Fruit fly (Drosophila melanogaster) whole organism, embryonic: Measurements from ENCODE around the gene glob3.

Source experiments
- Bdp1 ChIP-seq: fragments of 200-800 bp; sonication (Bioruptor generic); optimal IDR thresholded peaks from 3 replicates; lab custom pipeline; 2016; ENCODE audit warnings: missing biosample characterization, missing genetic modification characterization
- CG10209 ChIP-seq: fragments of 200-800 bp; sonication (Bioruptor generic); optimal IDR thresholded peaks from 3 replicates; lab custom pipeline; 2017; ENCODE audit warnings: missing biosample characterization, mild to moderate bottlenecking, missing genetic modification characterization, missing genetic modification reagents
- CG10462 ChIP-seq: fragments of 200-800 bp; sonication (Bioruptor generic); optimal IDR thresholded peaks from 2 replicates; lab custom pipeline; 2016; ENCODE audit warnings: missing biosample characterization, missing genetic modification characterization
- CG12744 ChIP-seq: fragments of 200-800 bp; sonication (Bioruptor generic); optimal IDR thresholded peaks from 2 replicates; lab custom pipeline; 2016; ENCODE audit warnings: missing biosample characterization, missing genetic modification characterization
- CG13123 ChIP-seq: fragments of 200-800 bp; sonication (Bioruptor generic); optimal IDR thresholded peaks from 2 replicates; lab custom pipeline; 2016; ENCODE audit warnings: missing biosample characterization, missing genetic modification characterization
- CG13624 ChIP-seq: fragments of 200-800 bp; sonication (Bioruptor generic); optimal IDR thresholded peaks from 2 replicates; lab custom pipeline; 2016; ENCODE audit warnings: missing biosample characterization, missing genetic modification characterization
- CG14014 ChIP-seq: fragments of 200-800 bp; sonication (Bioruptor generic); IDR thresholded peaks from 2 replicates; pipeline ENCODE4 v1.3.6; 2022; ENCODE audit warnings: missing biosample characterization, missing genetic modification characterization
- CG15011 ChIP-seq: fragments of 200-800 bp; sonication (Bioruptor generic); optimal IDR thresholded peaks from 3 replicates; lab custom pipeline; 2018; ENCODE audit warnings: missing biosample characterization, mild to moderate bottlenecking, missing genetic modification characterization
- CG15269 ChIP-seq: fragments of 200-800 bp; sonication (Bioruptor generic); optimal IDR thresholded peaks from 2 replicates; lab custom pipeline; 2018; ENCODE audit warnings: missing biosample characterization, mild to moderate bottlenecking, missing genetic modification characterization, moderate library complexity
- CG17359 ChIP-seq: fragments of 200-800 bp; sonication (Bioruptor generic); optimal IDR thresholded peaks from 3 replicates; lab custom pipeline; 2018; ENCODE audit warnings: missing biosample characterization, mild to moderate bottlenecking, missing genetic modification characterization, moderate library complexity
- CG2202 ChIP-seq: fragments of 200-800 bp; sonication (Bioruptor generic); optimal IDR thresholded peaks from 2 replicates; lab custom pipeline; 2018; ENCODE audit warnings: missing biosample characterization, mild to moderate bottlenecking, missing genetic modification characterization
- CG4282 ChIP-seq: fragments of 200-800 bp; sonication (Bioruptor generic); optimal IDR thresholded peaks from 2 replicates; lab custom pipeline; 2016; ENCODE audit warnings: missing biosample characterization, missing genetic modification characterization
- CG4404 ChIP-seq: fragments of 200-800 bp; sonication (Bioruptor generic); IDR thresholded peaks from 2 replicates; pipeline ENCODE4 v1.3.6; 2022; ENCODE audit warnings: missing biosample characterization, missing genetic modification characterization
- CG7987 ChIP-seq: fragments of 200-800 bp; sonication (Bioruptor generic); optimal IDR thresholded peaks from 2 replicates; lab custom pipeline; 2018; ENCODE audit warnings: missing biosample characterization, mild to moderate bottlenecking, missing genetic modification characterization, moderate library complexity
- CG8089 ChIP-seq: fragments of 200-800 bp; sonication (Bioruptor generic); optimal IDR thresholded peaks from 3 replicates; lab custom pipeline; 2016; ENCODE audit warnings: missing biosample characterization, missing genetic modification characterization
- D19A ChIP-seq: fragments of 200-800 bp; optimal IDR thresholded peaks from 3 replicates; lab custom pipeline; 2019; ENCODE audit warnings: missing biosample characterization, mild to moderate bottlenecking, missing genetic modification characterization, moderate library complexity
- Gug ChIP-seq: fragments of 200-800 bp; sonication (Bioruptor generic); IDR thresholded peaks from 4 replicates; pipeline ENCODE4 v1.3.6; 2022; ENCODE audit warnings: missing biosample characterization, missing genetic modification characterization
- Hmx ChIP-seq: fragments of 200-800 bp; sonication (Bioruptor generic); optimal IDR thresholded peaks from 2 replicates; lab custom pipeline; 2016; ENCODE audit warnings: missing biosample characterization, missing genetic modification characterization
- Hr3 ChIP-seq: fragments of 200-800 bp; sonication (Bioruptor generic); optimal IDR thresholded peaks from 3 replicates; lab custom pipeline; 2016; ENCODE audit warnings: missing biosample characterization, missing genetic modification characterization
- Hr51 ChIP-seq, 2 experiments: fragments of 200-800 bp; sonication (Bioruptor generic); optimal IDR thresholded peaks; 2 replicates in 1 of 2; 3 replicates in 1 of 2; lab custom pipeline; 2016 to 2018; ENCODE audit warnings: missing biosample characterization in 2 of 2, missing genetic modification characterization in 2 of 2, mild to moderate bottlenecking in 1 of 2, moderate library complexity in 1 of 2
- Meics ChIP-seq: fragments of 200-800 bp; sonication (Bioruptor generic); optimal IDR thresholded peaks from 2 replicates; lab custom pipeline; 2017; ENCODE audit warnings: missing biosample characterization, mild to moderate bottlenecking, missing genetic modification characterization
- Nf-YA ChIP-seq: fragments of 200-800 bp; sonication (Bioruptor generic); IDR thresholded peaks from 2 replicates; pipeline ENCODE4 v1.3.6; 2022; ENCODE audit warnings: missing biosample characterization, missing genetic modification characterization
- Nf-YC ChIP-seq: fragments of 200-800 bp; optimal IDR thresholded peaks from 3 replicates; lab custom pipeline; 2019; ENCODE audit warnings: missing biosample characterization, mild to moderate bottlenecking, missing genetic modification characterization, moderate library complexity
- NfI ChIP-seq: fragments of 200-800 bp; sonication (Bioruptor generic); optimal IDR thresholded peaks from 3 replicates; lab custom pipeline; 2018; ENCODE audit warnings: missing biosample characterization, mild to moderate bottlenecking, missing genetic modification characterization, moderate library complexity
- Ravus ChIP-seq: fragments of 200-800 bp; sonication (Bioruptor generic); IDR thresholded peaks from 2 replicates; pipeline ENCODE4 v1.3.6; 2022; ENCODE audit warnings: missing biosample characterization, missing genetic modification characterization
- Rx ChIP-seq: fragments of 200-800 bp; sonication (Bioruptor generic); IDR thresholded peaks from 2 replicates; pipeline ENCODE4 v1.3.6; 2022; ENCODE audit warnings: missing biosample characterization, missing genetic modification characterization
- Sin3A ChIP-seq: fragments of >200 bp; optimal IDR thresholded peaks from 2 replicates; lab custom pipeline; 2018
- Stat92E ChIP-seq, 3 experiments: fragments of >200 bp in 2 of 3; fragments of 200-800 bp in 1 of 3; sonication (Bioruptor generic) in 1 of 3; optimal IDR thresholded peaks; 2 replicates each; lab custom pipeline; 2017 to 2019; ENCODE audit warnings: missing biosample characterization in 3 of 3, missing genetic modification characterization in 3 of 3, mild to moderate bottlenecking in 1 of 3, moderate library complexity in 1 of 3
- Tbp ChIP-seq: fragments of >200 bp; optimal IDR thresholded peaks from 2 replicates; lab custom pipeline; 2018; ENCODE audit warnings: missing biosample characterization, missing genetic modification characterization
- Usf ChIP-seq: fragments of 200-800 bp; sonication (Bioruptor generic); optimal IDR thresholded peaks from 2 replicates; lab custom pipeline; 2017; ENCODE audit warnings: missing genotype, missing biosample characterization, missing genetic modification characterization
- ab ChIP-seq: fragments of 200-800 bp; sonication (Bioruptor generic); optimal IDR thresholded peaks from 2 replicates; lab custom pipeline; 2016; ENCODE audit warnings: missing biosample characterization, missing genetic modification characterization
- aop ChIP-seq: fragments of 200-800 bp; sonication (Bioruptor generic); IDR thresholded peaks from 2 replicates; pipeline ENCODE4 v1.3.6; 2022; ENCODE audit warnings: missing biosample characterization, missing genetic modification characterization
- bab2 ChIP-seq: fragments of 200-800 bp; sonication (Bioruptor generic); optimal IDR thresholded peaks from 2 replicates; lab custom pipeline; 2016; ENCODE audit warnings: missing biosample characterization, missing genetic modification characterization
- bcd ChIP-seq: fragments of 200-800 bp; sonication (Bioruptor generic); optimal IDR thresholded peaks from 2 replicates; lab custom pipeline; 2017; ENCODE audit warnings: missing biosample characterization, mild to moderate bottlenecking, missing genetic modification characterization
- disco-r ChIP-seq: fragments of 200-800 bp; sonication (Bioruptor generic); optimal IDR thresholded peaks from 2 replicates; lab custom pipeline; 2016; ENCODE audit warnings: missing biosample characterization, missing genetic modification characterization
- dm ChIP-seq: fragments of 200-800 bp; sonication (Bioruptor generic); optimal IDR thresholded peaks from 3 replicates; lab custom pipeline; 2016; ENCODE audit warnings: missing biosample characterization, missing genetic modification characterization
- fd3F ChIP-seq: fragments of 200-800 bp; sonication (Bioruptor generic); optimal IDR thresholded peaks from 2 replicates; lab custom pipeline; 2018; ENCODE audit warnings: missing biosample characterization, mild to moderate bottlenecking, missing genetic modification characterization, moderate library complexity
- gce ChIP-seq: fragments of 200-800 bp; sonication (Bioruptor generic); IDR thresholded peaks from 3 replicates; pipeline ENCODE4 v1.3.6; 2022; ENCODE audit warnings: missing biosample characterization, missing genetic modification characterization
- ham ChIP-seq: fragments of 200-800 bp; sonication (Bioruptor generic); IDR thresholded peaks from 2 replicates; pipeline ENCODE4 v1.3.6; 2022; ENCODE audit warnings: missing biosample characterization, missing genetic modification characterization
- hb ChIP-seq: fragments of 200-800 bp; sonication (Bioruptor generic); IDR thresholded peaks from 3 replicates; pipeline ENCODE4 v1.3.6; 2022; ENCODE audit warnings: missing biosample characterization, missing genetic modification characterization; ENCODE audit not compliant: partially characterized antibody
- hkb ChIP-seq, 2 experiments: fragments of 200-800 bp in 1 of 2; fragments of >200 bp in 1 of 2; sonication (Bioruptor generic) in 1 of 2; IDR thresholded peaks in 1 of 2; optimal IDR thresholded peaks in 1 of 2; 2 replicates each; pipeline versions ENCODE4 v1.3.6 to Lab custom; 2017 to 2022; ENCODE audit warnings: missing biosample characterization in 1 of 2, missing genetic modification characterization in 1 of 2
- jigr1 ChIP-seq: fragments of 200-800 bp; sonication (Bioruptor generic); IDR thresholded peaks from 3 replicates; pipeline ENCODE4 v1.3.6; 2022; ENCODE audit warnings: missing biosample characterization, missing genetic modification characterization
- maf-S ChIP-seq: fragments of 200-800 bp; sonication (Bioruptor generic); optimal IDR thresholded peaks from 2 replicates; lab custom pipeline; 2016; ENCODE audit warnings: missing biosample characterization, missing genetic modification characterization
- nerfin-2 ChIP-seq: fragments of 200-800 bp; sonication (Bioruptor generic); IDR thresholded peaks from 2 replicates; pipeline ENCODE4 v1.3.6; 2022; ENCODE audit warnings: missing biosample characterization, missing genetic modification characterization; ENCODE audit not compliant: partially characterized antibody
- sc ChIP-seq, 3 experiments: fragments of >200 bp in 2 of 3; fragments of 200-800 bp in 1 of 3; sonication (Bioruptor generic) in 1 of 3; optimal IDR thresholded peaks; 2 replicates in 2 of 3; 3 replicates in 1 of 3; lab custom pipeline; 2017; ENCODE audit warnings: mild to moderate bottlenecking in 1 of 3, missing biosample characterization in 1 of 3, missing genetic modification characterization in 1 of 3, missing genetic modification reagents in 1 of 3
- sisA ChIP-seq: fragments of 200-800 bp; sonication (Bioruptor generic); IDR thresholded peaks from 2 replicates; pipeline ENCODE4 v1.3.6; 2022; ENCODE audit warnings: missing biosample characterization, missing genetic modification characterization
- sna ChIP-seq: fragments of 200-800 bp; sonication (Bioruptor generic); IDR thresholded peaks from 2 replicates; pipeline ENCODE4 v1.3.6; 2022; ENCODE audit warnings: missing biosample characterization, missing genetic modification characterization; ENCODE audit not compliant: partially characterized antibody
- vvl ChIP-seq: fragments of 200-800 bp; sonication (Bioruptor generic); IDR thresholded peaks from 2 replicates; pipeline ENCODE4 v1.3.6; 2022; ENCODE audit warnings: missing biosample characterization, missing genetic modification characterization
- wdn ChIP-seq: fragments of 200-800 bp; sonication (Bioruptor generic); IDR thresholded peaks from 2 replicates; pipeline ENCODE4 v1.3.6; 2022; ENCODE audit warnings: missing biosample characterization, missing genetic modification characterization
- zen2 ChIP-seq: fragments of 200-800 bp; sonication (Bioruptor generic); IDR thresholded peaks from 3 replicates; pipeline ENCODE4 v1.3.6; 2022; ENCODE audit warnings: missing biosample characterization, missing genetic modification characterization; ENCODE audit not compliant: partially characterized antibody

glob3 gene

DNA sequence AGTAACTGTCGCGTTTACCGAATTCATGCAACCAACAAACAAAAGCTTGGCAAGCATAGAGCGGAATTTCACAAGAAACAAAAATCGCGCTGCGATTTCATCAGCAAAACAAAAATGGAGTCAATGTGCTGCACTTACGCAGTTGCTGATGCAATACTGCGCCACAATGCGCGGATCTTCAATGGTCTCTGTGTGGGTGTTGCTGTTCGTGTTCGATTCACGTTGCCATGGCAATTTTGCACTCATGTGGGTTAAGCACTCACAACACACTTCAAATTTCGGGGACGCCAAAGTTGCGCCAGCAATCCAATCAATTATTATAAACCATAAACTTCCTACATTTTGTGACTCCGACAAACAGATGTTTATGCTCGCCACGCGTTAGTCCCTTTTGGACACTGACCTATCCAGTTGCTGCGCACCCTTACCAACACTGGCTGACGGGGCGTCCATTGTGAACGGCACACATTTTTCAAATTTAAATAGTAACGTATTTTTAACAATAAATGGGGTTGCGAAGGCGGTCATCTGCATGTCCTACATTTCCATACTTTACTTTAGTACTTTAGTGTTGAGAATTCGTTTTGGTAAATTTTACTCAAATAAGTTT lies 32.3 kb downstream of the glob3 start, which contains the start of gene CG2017 (continued):
- peak; percentile 5; the same call in 1 of the 2 replicates for TF ChIP-seq Rx (GFP tag; lab: Robert Waterston, UW)
- TF ChIP-seq sc (optimal IDR thresholded peaks at IDR 0.05; lab: Kevin White, UChicago): no peak
- no peak for TF ChIP-seq sc (GFP tag; optimal IDR thresholded peaks at IDR 0.05; lab: Kevin White, UChicago)
- no peak for TF ChIP-seq Hr51 (GFP tag; optimal IDR thresholded peaks at IDR 0.05; lab: Kevin White, UChicago)
- no peak for TF ChIP-seq CG10462
- TF ChIP-seq Nf-YC (tag; lab: Kevin White, UChicago): peak; percentile 20
- TF ChIP-seq CG14014 (GFP tag; lab: Robert Waterston, UW): peak; percentile 18; the same call in 1 of the 2 replicates
- no peak for TF ChIP-seq D19A (tag; lab: Kevin White, UChicago)
- TF ChIP-seq vvl: peak; percentile 81
- no peak for TF ChIP-seq gce
- TF ChIP-seq CG4404 (GFP tag; lab: Robert Waterston, UW): no peak
- TF ChIP-seq Sin3A: peak; percentile 64
- peak; percentile 20 for TF ChIP-seq CG15269 (tag; lab: Kevin White, UChicago)
- no peak for TF ChIP-seq CG2202 (tag; lab: Kevin White, UChicago)
- peak; percentile 46 for TF ChIP-seq maf-S (GFP tag; lab: Kevin White, UChicago)
- no peak for TF ChIP-seq Ravus (GFP tag; lab: Robert Waterston, UW)
- TF ChIP-seq Meics (GFP tag; lab: Kevin White, UChicago): peak; percentile 32
- no peak for TF ChIP-seq CG15011 (GFP tag; lab: Kevin White, UChicago)
- TF ChIP-seq fd3F: no peak
- peak; percentile 44 for TF ChIP-seq Hr3 (GFP tag; lab: Kevin White, UChicago)
- peak; percentile 3 for TF ChIP-seq CG17359 (tag; lab: Kevin White, UChicago)
- no peak for TF ChIP-seq CG13123 (GFP tag; lab: Kevin White, UChicago)
- no peak for TF ChIP-seq zen2 (GFP tag; lab: Robert Waterston, UW)
- peak; percentile 50 for TF ChIP-seq bcd
- TF ChIP-seq disco-r (GFP tag; lab: Kevin White, UChicago): peak; percentile 18
- no peak for TF ChIP-seq wdn (GFP tag; lab: Robert Waterston, UW)
- TF ChIP-seq nerfin-2 (GFP tag; lab: Robert Waterston, UW): no peak
- TF ChIP-seq hkb (optimal IDR thresholded peaks at IDR 0.05; lab: Kevin White, UChicago): no peak
- no peak for TF ChIP-seq hkb (GFP tag; IDR thresholded peaks at IDR 0.05; lab: Robert Waterston, UW)
- TF ChIP-seq CG4282: no peak
- peak; percentile 51 for TF ChIP-seq CG7987 (GFP tag; lab: Kevin White, UChicago)
- peak; percentile 69 for TF ChIP-seq CG13624 (GFP tag; lab: Kevin White, UChicago)
- TF ChIP-seq Bdp1 (GFP tag; lab: Kevin White, UChicago): peak; percentile 7
- peak; percentile 53 for TF ChIP-seq bab2 (GFP tag; lab: Kevin White, UChicago)
- peak; percentile 2 for TF ChIP-seq Usf (GFP tag; lab: Kevin White, UChicago)
- no peak for TF ChIP-seq Nf-YA
- no peak for TF ChIP-seq Hmx (GFP tag; lab: Kevin White, UChicago)
- no peak for TF ChIP-seq Stat92E (GFP tag; optimal IDR thresholded peaks at IDR 0.05; lab: Kevin White, UChicago)
- TF ChIP-seq Gug: no peak
- no peak for TF ChIP-seq jigr1
- TF ChIP-seq CG10209: peak; percentile 43
- TF ChIP-seq Tbp (GFP tag; lab: Kevin White, UChicago): no peak
- TF ChIP-seq CG8089 (GFP tag; lab: Kevin White, UChicago): peak; percentile 22
- TF ChIP-seq ab (GFP tag; lab: Kevin White, UChicago): peak; percentile 19
- no peak for TF ChIP-seq sisA (GFP tag; lab: Robert Waterston, UW)
- TF ChIP-seq hb: no peak
- TF ChIP-seq dm: peak; percentile 75
- TF ChIP-seq NfI: peak; percentile 69
- TF ChIP-seq aop: no peak
- TF ChIP-seq sna (GFP tag; lab: Robert Waterston, UW): 0 out of 2 replicates have a peak, but pooled peaks have one; percentile 30
- TF ChIP-seq ham (GFP tag; lab: Robert Waterston, UW): no peak
- peak; percentile 20 for TF ChIP-seq CG12744
